Fruit fly (Drosophila melanogaster): Measurements from ENCODE around the gene CG9393.
A peak's percentile ranks its signal among the peaks of the same experiment; 100 is the strongest.

Gene CG9393

dm6 chr3R:9577382-9578137, 14.1 kb upstream of the CG9393 start, which contains the start of the genes Kap-alpha3 and Son:
Gene Kap-alpha3 (minus strand): TSS chr3R:9577733.
Gene Son (plus strand): TSS chr3R:9578042.
- TF ChIP-seq Hr96 (GFP tag; optimal IDR thresholded peaks at IDR 0.05) (peak; percentile 97), tj (GFP tag; optimal IDR thresholded peaks at IDR 0.05) (peak; percentile 85), CG1620 (GFP tag; optimal IDR thresholded peaks at IDR 0.05) (peak; percentile 98), ovo (GFP tag; optimal IDR thresholded peaks at IDR 0.05) (peak; percentile 96), CG7045 (GFP tag; optimal IDR thresholded peaks at IDR 0.05) (peak; percentile 96), toe (GFP tag; optimal IDR thresholded peaks at IDR 0.05) (peak; percentile 98), CG11617 (GFP tag; optimal IDR thresholded peaks at IDR 0.05) (peak; percentile 98), Mnt (GFP tag; optimal IDR thresholded peaks at IDR 0.05) (peak; percentile 95), Crg-1 (GFP tag; optimal IDR thresholded peaks at IDR 0.05) (peak; percentile 97), kay (GFP tag; ENCODE audit: borderline replicate concordance) (no peak), cic (GFP tag; optimal IDR thresholded peaks at IDR 0.05) (peak; percentile 86), CG14711 (tag; optimal IDR thresholded peaks at IDR 0.05) (peak; percentile 97), CG12768 (GFP tag; optimal IDR thresholded peaks at IDR 0.05) (peak; percentile 96), bab1 (GFP tag; optimal IDR thresholded peaks at IDR 0.05) (peak; percentile 90), CG5204 (GFP tag; optimal IDR thresholded peaks at IDR 0.05) (no peak), CG7101 (tag; optimal IDR thresholded peaks at IDR 0.05) (peak; percentile 95), cnc (optimal IDR thresholded peaks at IDR 0.05) (no peak), pad (GFP tag; optimal IDR thresholded peaks at IDR 0.05) (peak; percentile 89), Clk (GFP tag; optimal IDR thresholded peaks at IDR 0.05) (peak; percentile 88), CG33017 (tag; optimal IDR thresholded peaks at IDR 0.05) (peak; percentile 89)

- peak; percentile 99 for TF ChIP-seq CG7101 (tag; optimal IDR thresholded peaks at IDR 0.05)
- TF ChIP-seq CG5204 (GFP tag; optimal IDR thresholded peaks at IDR 0.05), result peak; percentile 98
- TF ChIP-seq CG14711 (tag; optimal IDR thresholded peaks at IDR 0.05), result peak; percentile 97
- TF ChIP-seq CG7045 (GFP tag; optimal IDR thresholded peaks at IDR 0.05), result peak; percentile 98
- TF ChIP-seq CG12768 (GFP tag; optimal IDR thresholded peaks at IDR 0.05), result peak; percentile 98
- TF ChIP-seq pad (GFP tag; optimal IDR thresholded peaks at IDR 0.05), result peak; percentile 92
- peak; percentile 78 for TF ChIP-seq cic (GFP tag; optimal IDR thresholded peaks at IDR 0.05)
- TF ChIP-seq CG33017 (tag; optimal IDR thresholded peaks at IDR 0.05), result peak; percentile 98
- no peak for TF ChIP-seq cnc (optimal IDR thresholded peaks at IDR 0.05)
- peak; percentile 98 for TF ChIP-seq Crg-1 (GFP tag; optimal IDR thresholded peaks at IDR 0.05)
- peak; percentile 95 for TF ChIP-seq tj (GFP tag; optimal IDR thresholded peaks at IDR 0.05)
- peak; percentile 97 for TF ChIP-seq Clk (GFP tag; optimal IDR thresholded peaks at IDR 0.05)
- TF ChIP-seq bab1 (GFP tag; optimal IDR thresholded peaks at IDR 0.05), result peak; percentile 97
- TF ChIP-seq Hr96 (GFP tag; optimal IDR thresholded peaks at IDR 0.05), result peak; percentile 93
- TF ChIP-seq CG11617 (GFP tag; optimal IDR thresholded peaks at IDR 0.05), result peak; percentile 99
- peak; percentile 99 for TF ChIP-seq CG1620 (GFP tag; optimal IDR thresholded peaks at IDR 0.05)
- TF ChIP-seq toe (GFP tag; optimal IDR thresholded peaks at IDR 0.05), result peak; percentile 97
- peak; percentile 93 for TF ChIP-seq ovo (GFP tag; optimal IDR thresholded peaks at IDR 0.05)
- no peak for TF ChIP-seq kay (GFP tag; ENCODE audit: borderline replicate concordance)
- peak; percentile 96 for TF ChIP-seq Mnt (GFP tag; optimal IDR thresholded peaks at IDR 0.05)
These were observed 10.5 kb upstream of the CG9393 start, which contains the start of gene CG9399 for dm6 chr3R:9573812-9574587. Gene CG9399 (minus strand): TSS chr3R:9574211.

- TF ChIP-seq Crg-1 (GFP tag; optimal IDR thresholded peaks at IDR 0.05) (no peak), cic (GFP tag; optimal IDR thresholded peaks at IDR 0.05) (peak; percentile 89)
These were observed 9.7 kb upstream of the CG9393 start for dm6 chr3R:9572929-9573811.

- TF ChIP-seq CG1620 (GFP tag; optimal IDR thresholded peaks at IDR 0.05) (no peak), CG5204 (GFP tag; optimal IDR thresholded peaks at IDR 0.05) (no peak), cic (GFP tag; optimal IDR thresholded peaks at IDR 0.05) (peak; percentile 85), CG11617 (GFP tag; optimal IDR thresholded peaks at IDR 0.05) (no peak), Mnt (GFP tag; optimal IDR thresholded peaks at IDR 0.05) (peak; percentile 1), Hr96 (GFP tag; optimal IDR thresholded peaks at IDR 0.05) (no peak), CG7101 (tag; optimal IDR thresholded peaks at IDR 0.05) (peak; percentile 10)
These were observed 8.1 kb upstream of the CG9393 start, which contains the start of gene CG9396 for dm6 chr3R:9571523-9571922. Gene CG9396 (minus strand): TSS chr3R:9571623.

dm6 chr3R:9570657-9571056, 7.2 kb upstream of the CG9393 start:
- TF ChIP-seq CG7101 (tag; optimal IDR thresholded peaks at IDR 0.05), result no peak
- peak; percentile 30 for TF ChIP-seq Mnt (GFP tag; optimal IDR thresholded peaks at IDR 0.05)
- peak; percentile 94 for TF ChIP-seq cic (GFP tag; optimal IDR thresholded peaks at IDR 0.05)
- peak in 1 of 2 experiments; percentile 78 for TF ChIP-seq cnc (optimal IDR thresholded peaks at IDR 0.05)
- TF ChIP-seq CG33017 (tag; optimal IDR thresholded peaks at IDR 0.05), result peak; percentile 10
- no peak for TF ChIP-seq kay (GFP tag; ENCODE audit: borderline replicate concordance)
- TF ChIP-seq CG12768 (GFP tag; optimal IDR thresholded peaks at IDR 0.05), result peak; percentile 13
- no peak for TF ChIP-seq CG5204 (GFP tag; optimal IDR thresholded peaks at IDR 0.05)
